Worm (Caenorhabditis elegans) whole organism, L2 larva: ENCODE measurements around the gene tam-1.
A peak's percentile ranks its signal among the peaks of the same experiment; 100 is the strongest.

Experiments
- C34F6.9 ChIP-seq: fragments of 150-350 bp; optimal IDR thresholded peaks from 2 replicates; lab custom pipeline; 2014; ENCODE audit warnings: missing biosample characterization, missing genetic modification characterization
- F13H6.1 ChIP-seq: sonication (generic microtip); optimal IDR thresholded peaks from 2 replicates; lab custom pipeline; 2016; ENCODE audit warnings: missing genetic modification characterization, missing compliant biosample characterization
- R02D3.7 ChIP-seq: fragments of 150-350 bp; optimal IDR thresholded peaks from 2 replicates; lab custom pipeline; 2014; ENCODE audit warnings: missing biosample characterization, missing genetic modification characterization
- ZK546.5 ChIP-seq: sonication (generic microtip); optimal IDR thresholded peaks from 2 replicates; lab custom pipeline; 2017; ENCODE audit warnings: missing biosample characterization, missing genetic modification characterization
- alr-1 ChIP-seq: fragments of 150-350 bp; optimal IDR thresholded peaks from 2 replicates; lab custom pipeline; 2014; ENCODE audit warnings: missing biosample characterization, missing genetic modification characterization
- blmp-1 ChIP-seq: sonication (generic microtip); optimal IDR thresholded peaks from 2 replicates; lab custom pipeline; 2017; ENCODE audit warnings: missing genetic modification characterization, mild to moderate bottlenecking, missing compliant biosample characterization, antibody characterized with exemption, moderate library complexity; ENCODE audit not compliant: insufficient read depth
- ceh-16 ChIP-seq: fragments of 150-350 bp; optimal IDR thresholded peaks from 2 replicates; lab custom pipeline; 2014; ENCODE audit warnings: missing biosample characterization, missing genetic modification characterization
- ceh-82 ChIP-seq: fragments of 150-350 bp; optimal IDR thresholded peaks from 2 replicates; lab custom pipeline; 2014; ENCODE audit warnings: missing biosample characterization, missing genetic modification characterization
- crh-2 ChIP-seq: sonication (generic microtip); optimal IDR thresholded peaks from 2 replicates; lab custom pipeline; 2017; ENCODE audit warnings: missing biosample characterization, missing genetic modification characterization
- dmd-4 ChIP-seq: sonication (generic microtip); optimal IDR thresholded peaks from 2 replicates; lab custom pipeline; 2017; ENCODE audit warnings: missing biosample characterization, missing genetic modification characterization
- egl-27 ChIP-seq: sonication (generic microtip); optimal IDR thresholded peaks from 3 replicates; lab custom pipeline; 2017; ENCODE audit warnings: missing biosample characterization, missing genetic modification reagents, missing genetic modification characterization
- elt-3 ChIP-seq: sonication (generic microtip); optimal IDR thresholded peaks from 2 replicates; lab custom pipeline; 2017; ENCODE audit warnings: missing biosample characterization, missing genetic modification characterization
- fos-1 ChIP-seq: fragments of 150-350 bp; optimal IDR thresholded peaks from 2 replicates; lab custom pipeline; 2014; ENCODE audit warnings: missing biosample characterization, missing genetic modification characterization
- gmeb-1 ChIP-seq: fragments of 150-350 bp; optimal IDR thresholded peaks from 2 replicates; lab custom pipeline; 2014; ENCODE audit warnings: missing biosample characterization, missing genetic modification characterization
- lin-11 ChIP-seq: fragments of 150-350 bp; sonication (generic microtip); optimal IDR thresholded peaks from 2 replicates; lab custom pipeline; 2014; ENCODE audit warnings: missing biosample characterization, missing genetic modification characterization, inconsistent platforms, mixed read lengths
- lin-39 ChIP-seq: fragments of 150-350 bp; optimal IDR thresholded peaks from 2 replicates; lab custom pipeline; 2014; ENCODE audit warnings: missing biosample characterization, missing genetic modification reagents, missing genetic modification characterization
- lsy-2 ChIP-seq, 2 experiments: fragments of 150-350 bp in 1 of 2; sonication (generic microtip) in 1 of 2; optimal IDR thresholded peaks; 2 replicates each; lab custom pipeline; 2014 to 2017; ENCODE audit warnings: missing biosample characterization in 2 of 2, missing genetic modification characterization in 2 of 2
- mab-5 ChIP-seq: fragments of 150-350 bp; optimal IDR thresholded peaks from 2 replicates; lab custom pipeline; 2014; ENCODE audit warnings: missing biosample characterization, missing genetic modification characterization
- mdl-1 ChIP-seq, 2 experiments: fragments of 150-350 bp in 1 of 2; sonication (generic microtip) in 1 of 2; optimal IDR thresholded peaks; 2 replicates each; lab custom pipeline; 2017; ENCODE audit warnings: missing biosample characterization in 2 of 2, missing genetic modification characterization in 2 of 2
- nhr-10 ChIP-seq: sonication (generic microtip); optimal IDR thresholded peaks from 2 replicates; lab custom pipeline; 2017; ENCODE audit warnings: missing biosample characterization, missing genetic modification characterization
- nhr-11 ChIP-seq: fragments of 150-350 bp; optimal IDR thresholded peaks from 2 replicates; lab custom pipeline; 2014; ENCODE audit warnings: missing biosample characterization, missing genetic modification characterization
- nhr-12 ChIP-seq: fragments of 150-350 bp; optimal IDR thresholded peaks from 2 replicates; lab custom pipeline; 2014; ENCODE audit warnings: missing biosample characterization, missing genetic modification characterization
- nhr-129 ChIP-seq: fragments of 150-350 bp; optimal IDR thresholded peaks from 2 replicates; lab custom pipeline; 2014; ENCODE audit warnings: missing biosample characterization, missing genetic modification characterization
- nhr-21 ChIP-seq: fragments of 150-350 bp; optimal IDR thresholded peaks from 2 replicates; lab custom pipeline; 2014; ENCODE audit warnings: missing biosample characterization, missing genetic modification characterization
- nhr-23 ChIP-seq: fragments of 150-350 bp; optimal IDR thresholded peaks from 2 replicates; lab custom pipeline; 2014; ENCODE audit warnings: missing biosample characterization, missing genetic modification reagents, missing genetic modification characterization
- nhr-237 ChIP-seq: fragments of 150-350 bp; optimal IDR thresholded peaks from 2 replicates; lab custom pipeline; 2014; ENCODE audit warnings: missing biosample characterization, missing genetic modification characterization
- nhr-25 ChIP-seq: fragments of 150-350 bp; sonication (generic microtip); optimal IDR thresholded peaks from 3 replicates; lab custom pipeline; 2014; ENCODE audit warnings: missing biosample characterization, missing genetic modification characterization
- nhr-6 ChIP-seq: fragments of 150-350 bp; optimal IDR thresholded peaks from 2 replicates; lab custom pipeline; 2014; ENCODE audit warnings: missing biosample characterization, missing genetic modification characterization
- nhr-77 ChIP-seq: fragments of 150-350 bp; optimal IDR thresholded peaks from 2 replicates; lab custom pipeline; 2014; ENCODE audit warnings: missing biosample characterization, missing genetic modification characterization
- peb-1 ChIP-seq: fragments of 150-350 bp; optimal IDR thresholded peaks from 2 replicates; lab custom pipeline; 2014; ENCODE audit warnings: missing biosample characterization, missing genetic modification characterization
- sem-4 ChIP-seq: fragments of 150-350 bp; optimal IDR thresholded peaks from 2 replicates; lab custom pipeline; 2014; ENCODE audit warnings: missing biosample characterization, missing genetic modification reagents, missing genetic modification characterization
- skn-1 ChIP-seq: sonication (generic microtip); optimal IDR thresholded peaks from 2 replicates; lab custom pipeline; 2017; ENCODE audit warnings: missing biosample characterization, missing genetic modification characterization
- sma-3 ChIP-seq: sonication (generic microtip); optimal IDR thresholded peaks from 2 replicates; lab custom pipeline; 2016; ENCODE audit warnings: missing genetic modification reagents, missing genetic modification characterization, missing compliant biosample characterization
- sma-9 ChIP-seq, 2 experiments: fragments of 150-350 bp in 1 of 2; sonication (generic microtip) in 1 of 2; optimal IDR thresholded peaks; 2 replicates each; lab custom pipeline; 2014 to 2016; ENCODE audit warnings: missing genetic modification characterization in 2 of 2, mild to moderate bottlenecking in 1 of 2, missing biosample characterization in 1 of 2, missing compliant biosample characterization in 1 of 2, missing genetic modification reagents in 1 of 2, moderate library complexity in 1 of 2
- snpc-4 ChIP-seq: fragments of 150-350 bp; optimal IDR thresholded peaks from 2 replicates; lab custom pipeline; 2014; ENCODE audit warnings: missing biosample characterization, missing genetic modification characterization
- unc-62 ChIP-seq: fragments of 150-350 bp; optimal IDR thresholded peaks from 2 replicates; lab custom pipeline; 2014; ENCODE audit warnings: missing biosample characterization, missing genetic modification reagents, missing genetic modification characterization
- ztf-11 ChIP-seq: sonication (generic microtip); optimal IDR thresholded peaks from 2 replicates; lab custom pipeline; 2017; ENCODE audit warnings: missing biosample characterization, missing genetic modification characterization
- ztf-4 ChIP-seq: fragments of 150-350 bp; optimal IDR thresholded peaks from 2 replicates; lab custom pipeline; 2014; ENCODE audit warnings: missing biosample characterization, missing genetic modification characterization

Gene tam-1

ce11 chrV:4935096-4935495 lies 27.8 kb downstream of the tam-1 start:
- TF ChIP-seq lin-11 (tag; lab: Kevin White, UChicago), result no peak
- TF ChIP-seq fos-1 (tag; lab: Kevin White, UChicago), result peak; percentile 30

ce11 chrV:4934406-4934805 lies 28.5 kb downstream of the tam-1 start, which contains the start of gene catp-2:
Gene catp-2, plus strand, starts transcription at chrV:4934706.
- no peak for TF ChIP-seq nhr-6 (tag; lab: Kevin White, UChicago)
- no peak for TF ChIP-seq blmp-1 (tag; lab: Kevin White, UChicago)
- no peak for TF ChIP-seq ztf-4 (tag; lab: Kevin White, UChicago)
- no peak for TF ChIP-seq dmd-4
- TF ChIP-seq lin-39, result no peak
- TF ChIP-seq ceh-16 (tag; lab: Kevin White, UChicago), result no peak
- TF ChIP-seq snpc-4 (tag; lab: Kevin White, UChicago), result no peak
- TF ChIP-seq, all 48 proteins: peak for 0

DNA sequence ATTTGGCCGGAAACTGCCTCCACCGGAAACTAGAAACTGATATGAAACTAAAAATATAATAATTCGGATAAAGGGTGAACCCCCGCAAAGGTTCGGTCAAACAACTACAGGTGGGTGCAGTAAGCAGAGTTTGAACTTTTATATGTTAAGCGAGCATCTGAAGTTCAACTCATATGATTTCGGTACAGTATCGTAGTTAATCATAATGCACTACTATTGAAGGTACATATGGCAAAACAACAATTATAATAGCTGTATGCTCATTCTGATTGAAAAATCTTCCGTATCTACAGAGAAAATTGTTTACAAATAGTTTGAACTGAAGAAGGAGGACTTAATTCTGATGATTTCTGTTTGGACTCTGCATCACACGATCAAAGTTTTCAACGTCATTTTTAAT lies 29.6 kb downstream of the tam-1 start:
- no peak for TF ChIP-seq nhr-23 (tag; lab: Kevin White, UChicago)
- TF ChIP-seq sma-3 (GFP tag; lab: Kevin White, UChicago), result no peak
- no peak for TF ChIP-seq nhr-129 (tag; lab: Kevin White, UChicago)
- no peak for TF ChIP-seq ZK546.5 (tag; lab: Kevin White, UChicago)
- no peak for TF ChIP-seq nhr-6 (tag; lab: Kevin White, UChicago)
- no peak for TF ChIP-seq snpc-4 (tag; lab: Kevin White, UChicago)
- no peak for TF ChIP-seq nhr-25 (tag; lab: Kevin White, UChicago)
- no peak for TF ChIP-seq C34F6.9 (tag; lab: Kevin White, UChicago)
- no peak for TF ChIP-seq peb-1 (tag; lab: Kevin White, UChicago)
- no peak for TF ChIP-seq alr-1 (tag; lab: Kevin White, UChicago)
- TF ChIP-seq nhr-237 (tag; lab: Kevin White, UChicago), result no peak
- no peak for TF ChIP-seq gmeb-1 (tag; lab: Kevin White, UChicago)
- no peak for TF ChIP-seq nhr-77
- TF ChIP-seq, all 48 proteins: peak for 0

DNA sequence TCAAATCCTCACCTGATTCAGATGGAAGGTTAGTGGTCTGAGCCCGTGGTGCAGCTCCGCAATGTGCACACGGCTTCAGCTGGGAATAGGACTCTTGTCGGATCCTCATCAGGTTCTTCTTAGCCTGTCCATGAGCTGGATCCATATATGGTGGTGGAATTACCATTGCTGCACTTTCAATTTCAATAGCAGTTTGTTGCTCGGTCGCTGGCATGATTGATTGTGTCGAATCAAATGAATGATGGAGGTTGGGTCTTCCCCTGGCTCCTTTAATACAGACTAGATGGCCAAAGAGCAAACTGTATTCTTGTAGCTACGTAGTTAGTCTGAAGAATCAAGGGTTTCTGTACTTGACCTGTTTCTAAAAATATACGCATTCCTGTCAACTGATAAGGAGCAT lies 30.1 kb downstream of the tam-1 start, which contains the start of gene C02E7.10:
TSS of gene C02E7.10 (minus strand) at position 232 of the 400 bp plus-strand sequence.
- no peak for TF ChIP-seq nhr-77
- TF ChIP-seq sma-9 (GFP tag; optimal IDR thresholded peaks at IDR 0.05; lab: Kevin White, UChicago), result no peak
- TF ChIP-seq sma-9 (tag; optimal IDR thresholded peaks at IDR 0.05; lab: Kevin White, UChicago), result no peak
- no peak for TF ChIP-seq alr-1 (tag; lab: Kevin White, UChicago)
- no peak for TF ChIP-seq ztf-11 (tag; lab: Kevin White, UChicago)
- no peak for TF ChIP-seq sem-4 (tag; lab: Kevin White, UChicago)
- TF ChIP-seq fos-1 (tag; lab: Kevin White, UChicago), result no peak
- TF ChIP-seq mdl-1 (tag; optimal IDR thresholded peaks at IDR 0.05; lab: Kevin White, UChicago), result no peak
- TF ChIP-seq F13H6.1, result no peak
- no peak for TF ChIP-seq skn-1 (tag; lab: Kevin White, UChicago)
- TF ChIP-seq dmd-4, result no peak
- no peak for TF ChIP-seq ceh-16 (tag; lab: Kevin White, UChicago)
- TF ChIP-seq mab-5 (tag; lab: Kevin White, UChicago), result no peak
- TF ChIP-seq lin-39, result no peak
- TF ChIP-seq ztf-4 (tag; lab: Kevin White, UChicago), result no peak
- TF ChIP-seq unc-62, result no peak
- TF ChIP-seq, all 48 proteins: peak for 0

DNA sequence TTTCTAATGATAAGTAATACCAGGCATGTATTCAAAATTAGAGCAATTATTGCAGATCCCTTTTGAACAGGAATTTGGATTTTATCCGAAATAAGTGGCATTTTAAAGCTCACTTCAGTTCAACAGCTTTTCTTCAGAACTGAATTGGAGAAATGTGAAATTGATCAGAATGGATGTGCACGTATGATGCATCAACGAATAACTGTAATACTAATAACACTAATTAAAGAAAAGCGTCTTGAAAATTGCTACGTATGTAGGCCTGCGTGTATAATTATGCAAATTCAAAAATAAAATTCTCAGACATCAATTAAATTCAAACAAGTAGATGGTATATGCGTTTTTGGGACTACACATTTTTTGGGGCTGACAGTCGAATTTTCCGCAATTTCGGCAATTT lies 33.1 kb downstream of the tam-1 start, which contains the start of gene str-205:
TSS of gene str-205 (minus strand) at position 101 of the 400 bp plus-strand sequence.
- TF ChIP-seq lin-39 (no peak), nhr-12 (no peak), ceh-82 (tag; lab: Kevin White, UChicago) (no peak), fos-1 (tag; lab: Kevin White, UChicago) (no peak), R02D3.7 (tag; lab: Kevin White, UChicago) (no peak), nhr-11 (tag; lab: Kevin White, UChicago) (no peak), elt-3 (tag; lab: Kevin White, UChicago) (no peak), gmeb-1 (tag; lab: Kevin White, UChicago) (no peak), crh-2 (tag; lab: Kevin White, UChicago) (no peak), C34F6.9 (tag; lab: Kevin White, UChicago) (no peak), mdl-1 (tag; optimal IDR thresholded peaks at IDR 0.05; lab: Kevin White, UChicago) (no peak), lin-11 (tag; lab: Kevin White, UChicago) (no peak), nhr-10 (no peak), nhr-129 (tag; lab: Kevin White, UChicago) (no peak), ztf-11 (tag; lab: Kevin White, UChicago) (no peak), egl-27 (tag; lab: Kevin White, UChicago) (no peak), nhr-21 (tag; lab: Kevin White, UChicago) (no peak), lsy-2 (tag; optimal IDR thresholded peaks at IDR 0.05; lab: Kevin White, UChicago) (no peak), nhr-25 (tag; lab: Kevin White, UChicago) (no peak)
- TF ChIP-seq, all 48 proteins: peak for 0
